Fruit fly (Drosophila melanogaster) whole organism, pupa: ENCODE results near the gene CG8289.

ENCODE experiments used
- CG10348 ChIP-seq: fragments of 200-800 bp; sonication (Bioruptor generic); IDR thresholded peaks from 2 replicates; pipeline ENCODE4 v1.3.6; 2022; ENCODE audit warnings: missing biosample characterization, missing genetic modification characterization
- CG12605 ChIP-seq: fragments of 200-800 bp; sonication (Bioruptor generic); IDR thresholded peaks from 2 replicates; pipeline ENCODE4 v1.3.6; 2022; ENCODE audit warnings: missing biosample characterization, missing genetic modification characterization
- CG13204 ChIP-seq: fragments of 200-800 bp; sonication (Bioruptor generic); optimal IDR thresholded peaks from 2 replicates; lab custom pipeline; 2018; ENCODE audit warnings: missing biosample characterization, mild to moderate bottlenecking, missing genetic modification characterization, moderate library complexity
- CG17806 ChIP-seq: fragments of 200-800 bp; sonication (Bioruptor generic); optimal IDR thresholded peaks from 2 replicates; lab custom pipeline; 2018; ENCODE audit warnings: missing biosample characterization, mild to moderate bottlenecking, missing genetic modification characterization, moderate library complexity
- CG32121 ChIP-seq: fragments of 200-800 bp; sonication (Bioruptor generic); IDR thresholded peaks from 2 replicates; pipeline ENCODE4 v1.3.6; 2022; ENCODE audit warnings: missing biosample characterization, missing genetic modification characterization
- CG4496 ChIP-seq: fragments of 200-800 bp; sonication (Bioruptor generic); IDR thresholded peaks from 3 replicates; pipeline ENCODE4 v1.3.6; 2022; ENCODE audit warnings: missing biosample characterization, missing genetic modification characterization
- CG8159 ChIP-seq: fragments of 200-800 bp; sonication (Bioruptor generic); optimal IDR thresholded peaks from 3 replicates; lab custom pipeline; 2018; ENCODE audit warnings: missing biosample characterization, mild to moderate bottlenecking, missing genetic modification characterization, moderate library complexity
- CG9948 ChIP-seq: fragments of 200-800 bp; sonication (Bioruptor generic); optimal IDR thresholded peaks from 2 replicates; lab custom pipeline; 2018; ENCODE audit warnings: missing biosample characterization, mild to moderate bottlenecking, missing genetic modification characterization, moderate library complexity
- D1 ChIP-seq: fragments of 200-800 bp; sonication (Bioruptor generic); optimal IDR thresholded peaks from 2 replicates; lab custom pipeline; 2018; ENCODE audit warnings: missing biosample characterization, mild to moderate bottlenecking, missing genetic modification characterization, moderate library complexity
- EcR ChIP-seq: fragments of 200-800 bp; sonication (Bioruptor generic); optimal IDR thresholded peaks from 3 replicates; lab custom pipeline; 2019; ENCODE audit warnings: missing biosample characterization, missing genetic modification characterization, mild to moderate bottlenecking, moderate library complexity, missing genetic modification reagents
- Ets98B ChIP-seq: fragments of 200-800 bp; sonication (Bioruptor generic); IDR thresholded peaks from 2 replicates; pipeline ENCODE4 v1.3.6; 2022; ENCODE audit warnings: missing biosample characterization, missing genetic modification characterization
- Pif1B ChIP-seq: fragments of 200-800 bp; sonication (Bioruptor generic); optimal IDR thresholded peaks from 3 replicates; lab custom pipeline; 2016; ENCODE audit warnings: missing biosample characterization, missing genetic modification characterization

DNA sequence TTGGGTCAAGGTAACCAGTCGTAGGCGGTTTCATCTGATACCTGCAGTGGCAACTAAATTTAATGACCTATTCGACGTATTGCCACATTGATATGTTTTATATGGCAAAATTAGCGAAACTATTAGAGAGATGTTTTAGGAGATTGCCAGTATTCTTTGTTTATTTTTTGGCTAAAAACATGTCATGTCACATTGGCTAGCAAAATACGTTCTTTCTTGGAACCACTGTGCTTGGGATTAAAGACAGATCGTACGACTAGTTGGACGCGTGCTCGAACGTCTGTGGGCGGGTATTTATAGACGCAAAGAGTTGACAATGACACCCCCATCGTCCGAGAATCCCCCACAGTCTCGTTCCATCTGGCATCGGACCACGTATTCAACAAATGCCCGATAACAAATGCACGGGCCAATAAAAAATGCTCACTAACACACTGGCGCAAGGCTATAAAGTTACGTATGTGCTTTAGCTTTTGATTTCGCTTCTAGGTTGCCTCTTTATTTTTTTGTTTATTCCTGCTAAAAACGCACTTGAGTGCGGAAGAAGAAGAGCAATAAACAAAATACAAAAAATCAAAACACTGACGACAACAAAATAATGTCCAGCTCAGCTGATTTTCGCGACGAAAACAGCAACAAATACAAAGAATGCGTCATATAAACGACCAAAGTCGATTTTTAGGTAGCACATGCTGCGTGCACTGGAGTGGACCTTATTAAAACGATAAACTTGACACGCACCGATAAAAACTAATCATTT lies 11.4 kb downstream of the CG8289 start:
- TF ChIP-seq CG9948 (no peak), CG12605 (no peak), CG8159 (tag; lab: Kevin White, UChicago) (no peak), EcR (GFP tag; lab: Kevin White, UChicago) (peak; percentile 49), CG17806 (tag; lab: Kevin White, UChicago) (no peak), CG10348 (no peak), Pif1B (GFP tag; lab: Kevin White, UChicago) (no peak), D1 (tag; lab: Kevin White, UChicago) (no peak), CG32121 (GFP tag; lab: Robert Waterston, UW) (no peak; the same call in 1 of the 2 replicates), CG4496 (GFP tag; lab: Robert Waterston, UW) (0 out of 3 replicates have a peak, but pooled peaks have one; percentile 22), Ets98B (GFP tag; lab: Robert Waterston, UW) (no peak), CG13204 (GFP tag; lab: Kevin White, UChicago) (no peak)
